Worm (Caenorhabditis elegans): Measurements from ENCODE around the gene prp-38.

Gene prp-38

DNA sequence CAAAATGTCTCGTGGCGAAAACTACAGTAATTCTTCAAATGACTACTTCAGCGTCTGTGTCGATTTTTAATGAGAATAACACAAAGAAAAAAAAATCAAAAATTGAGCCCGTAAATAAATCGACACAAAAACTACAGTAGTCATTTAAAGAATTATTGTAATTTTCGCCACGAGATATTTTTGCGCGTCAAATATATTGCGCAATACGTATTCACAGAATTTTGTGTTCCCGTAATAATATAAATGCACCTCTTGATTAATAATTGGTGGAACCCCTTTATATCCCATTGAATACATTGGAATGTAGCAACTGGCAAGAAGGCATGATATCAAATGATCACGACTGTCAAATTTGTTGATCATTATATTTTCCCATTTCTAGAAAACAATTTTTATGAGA lies 36.9 kb downstream of the prp-38 start:
- TF ChIP-seq ceh-9 (tag; optimal IDR thresholded peaks at IDR 0.05) (no peak), hmg-11 (tag; optimal IDR thresholded peaks at IDR 0.05) (no peak), R02D3.7 (tag; optimal IDR thresholded peaks at IDR 0.05) (no peak), fkh-10 (GFP tag; optimal IDR thresholded peaks at IDR 0.05) (no peak), tbx-2 (tag; optimal IDR thresholded peaks at IDR 0.05) (no peak), elt-2 (tag; optimal IDR thresholded peaks at IDR 0.05) (no peak), nhr-12 (tag; optimal IDR thresholded peaks at IDR 0.05) (no peak), nhr-25 (tag; optimal IDR thresholded peaks at IDR 0.05) (no peak)

DNA sequence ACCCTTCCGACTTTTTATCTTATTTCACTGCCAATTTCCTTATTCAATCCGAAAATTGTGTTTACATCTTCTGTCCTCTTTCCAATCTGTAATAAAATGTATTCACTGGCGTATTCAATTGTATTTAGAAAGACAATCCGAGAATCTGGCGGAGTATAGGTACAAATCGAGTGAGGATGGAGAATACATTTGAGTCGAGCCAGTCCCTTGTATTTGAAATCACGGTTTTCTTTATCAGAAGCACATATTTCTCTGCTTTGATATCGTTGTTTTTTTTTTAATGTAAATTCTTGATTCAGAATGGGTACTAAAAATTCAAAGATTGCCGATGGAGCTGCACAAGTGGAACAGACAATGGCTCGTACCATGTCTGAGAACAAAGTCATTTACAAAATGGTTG lies 41.8 kb downstream of the prp-38 start, which contains the start of gene ocr-1:
Gene ocr-1, plus strand, starts transcription at position 301 of the 400 bp plus-strand sequence.
- no peak for TF ChIP-seq lin-15B (tag; optimal IDR thresholded peaks at IDR 0.05)

- TF ChIP-seq lin-15B (tag; optimal IDR thresholded peaks at IDR 0.05) (no peak), fos-1 (tag; optimal IDR thresholded peaks at IDR 0.05) (no peak), nhr-43 (tag; optimal IDR thresholded peaks at IDR 0.05; ENCODE audit: poor library complexity, severe bottlenecking) (no peak), fkh-10 (GFP tag; optimal IDR thresholded peaks at IDR 0.05) (no peak), unc-62 (GFP tag; optimal IDR thresholded peaks at IDR 0.05) (no peak), hmg-11 (tag; optimal IDR thresholded peaks at IDR 0.05) (no peak), nfya-1 (tag; optimal IDR thresholded peaks at IDR 0.05; ENCODE audit: insufficient read depth) (no peak)
Observed at ce11 chrV:10762695-10763094, 43.1 kb downstream of the prp-38 start, which contains the start of gene sre-6. sre-6 (minus strand) TSS chrV:10762795.

DNA sequence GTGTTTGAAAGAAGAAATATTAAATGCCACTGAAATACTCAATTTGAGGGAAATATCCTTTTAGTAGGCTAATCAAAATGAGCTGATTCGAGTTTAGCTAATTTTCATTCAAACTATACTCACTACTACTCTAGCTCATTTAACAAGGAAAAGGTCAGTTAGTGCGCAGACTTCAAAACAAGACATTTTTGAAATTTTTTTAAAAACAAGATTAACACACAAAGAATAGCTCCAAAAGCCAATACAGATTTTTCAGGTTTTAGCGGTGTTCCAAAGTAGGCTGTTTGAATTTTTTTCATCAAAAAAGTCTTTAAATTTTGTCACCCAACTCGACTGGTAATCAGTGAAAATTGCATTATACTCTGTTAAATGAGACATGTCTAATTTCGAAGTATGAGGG lies 45.0 kb downstream of the prp-38 start:
- TF ChIP-seq eor-1 (tag; optimal IDR thresholded peaks at IDR 0.05) = no peak
- no peak for TF ChIP-seq nhr-77 (tag; optimal IDR thresholded peaks at IDR 0.05)
- TF ChIP-seq nhr-11 (tag; optimal IDR thresholded peaks at IDR 0.05) = no peak
- TF ChIP-seq hmg-11 (tag; optimal IDR thresholded peaks at IDR 0.05) = no peak
- no peak for TF ChIP-seq ceh-9 (tag; optimal IDR thresholded peaks at IDR 0.05)
- TF ChIP-seq lsy-12 (tag; optimal IDR thresholded peaks at IDR 0.05) = no peak
- TF ChIP-seq lin-15B (tag; optimal IDR thresholded peaks at IDR 0.05) = no peak
- no peak for TF ChIP-seq ZK546.5 (tag; optimal IDR thresholded peaks at IDR 0.05)
- no peak for TF ChIP-seq nhr-25 (tag; optimal IDR thresholded peaks at IDR 0.05)
- no peak for TF ChIP-seq pqm-1 (tag; optimal IDR thresholded peaks at IDR 0.05)
- TF ChIP-seq pha-4 (tag; optimal IDR thresholded peaks at IDR 0.05) = no peak
- no peak for TF ChIP-seq R02D3.7 (tag; optimal IDR thresholded peaks at IDR 0.05)
- no peak for TF ChIP-seq lin-39 (tag; optimal IDR thresholded peaks at IDR 0.05)

DNA sequence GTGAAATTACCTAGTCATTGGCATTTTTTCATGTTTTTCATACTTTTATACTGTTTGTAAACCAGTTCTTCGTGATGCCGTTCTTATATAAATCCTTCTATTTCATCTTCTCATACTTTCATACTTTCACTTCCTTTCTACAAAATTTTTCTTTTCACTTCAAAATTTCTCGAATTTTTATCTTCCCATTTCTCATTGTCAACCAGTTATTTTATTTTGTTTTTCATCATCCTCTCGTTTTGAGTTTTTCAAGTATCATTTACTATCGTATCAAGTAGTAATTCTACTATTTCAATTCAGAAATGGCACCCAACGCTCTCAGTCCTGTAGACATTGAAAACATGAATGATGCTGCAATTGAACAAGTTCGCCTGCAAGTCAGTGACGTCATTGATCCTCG lies 47.2 kb downstream of the prp-38 start, which contains the start of gene F28H7.8:
Gene F28H7.8, plus strand, starts transcription at position 301 of the 400 bp plus-strand sequence.
- TF ChIP-seq ZK546.5 (tag; optimal IDR thresholded peaks at IDR 0.05) (no peak), ceh-28 (tag; optimal IDR thresholded peaks at IDR 0.05) (no peak)

ce11 chrV:10757128-10757527 lies 48.7 kb downstream of the prp-38 start:
- TF ChIP-seq lin-39 (tag; optimal IDR thresholded peaks at IDR 0.05) (no peak), ceh-82 (tag; optimal IDR thresholded peaks at IDR 0.05) (no peak), nhr-67 (tag; optimal IDR thresholded peaks at IDR 0.05) (no peak), fos-1 (tag; optimal IDR thresholded peaks at IDR 0.05) (no peak), nhr-77 (tag; optimal IDR thresholded peaks at IDR 0.05) (no peak), nhr-25 (tag; optimal IDR thresholded peaks at IDR 0.05) (peak; percentile 83), nhr-237 (tag; optimal IDR thresholded peaks at IDR 0.05) (no peak), aly-2 (tag; optimal IDR thresholded peaks at IDR 0.05) (no peak), daf-12 (tag; optimal IDR thresholded peaks at IDR 0.05) (no peak), nhr-23 (tag; optimal IDR thresholded peaks at IDR 0.05) (peak; percentile 35), egl-5 (tag; optimal IDR thresholded peaks at IDR 0.05) (peak; percentile 40), nhr-12 (tag; optimal IDR thresholded peaks at IDR 0.05) (no peak), nhr-28 (tag; optimal IDR thresholded peaks at IDR 0.05) (no peak), skn-1 (tag; optimal IDR thresholded peaks at IDR 0.05) (no peak)

ce11 chrV:10756698-10757097 lies 49.1 kb downstream of the prp-38 start, which contains the start of gene irld-6:
irld-6 (minus strand) TSS chrV:10756798.
- TF ChIP-seq eor-1 (tag; optimal IDR thresholded peaks at IDR 0.05) = no peak
- no peak for TF ChIP-seq R02D3.7 (tag; optimal IDR thresholded peaks at IDR 0.05)
- no peak for TF ChIP-seq sea-2 (GFP tag; optimal IDR thresholded peaks at IDR 0.05)
